Fruit fly (Drosophila melanogaster) whole organism, adult: ENCODE data around the gene Vha16-3.

Experiments used
- CG11617 ChIP-seq: fragments of 200-800 bp; sonication (Bioruptor generic); optimal IDR thresholded peaks from 2 replicates; lab custom pipeline; 2017; ENCODE audit warnings: mild to moderate bottlenecking, missing biosample characterization, missing genetic modification reagents, missing genetic modification characterization
- CG12768 ChIP-seq: fragments of 200-800 bp; sonication (Bioruptor generic); optimal IDR thresholded peaks from 2 replicates; lab custom pipeline; 2017; ENCODE audit warnings: missing biosample characterization, missing genetic modification characterization, mild to moderate bottlenecking, moderate library complexity, missing genetic modification reagents
- CG14711 ChIP-seq: fragments of 200-800 bp; sonication (Bioruptor generic); optimal IDR thresholded peaks from 2 replicates; lab custom pipeline; 2018; ENCODE audit warnings: missing biosample characterization, mild to moderate bottlenecking, missing genetic modification characterization, moderate library complexity
- CG1620 ChIP-seq: fragments of 200-800 bp; sonication (Bioruptor generic); optimal IDR thresholded peaks from 2 replicates; lab custom pipeline; 2016; ENCODE audit warnings: missing biosample characterization, missing genetic modification characterization
- CG33017 ChIP-seq: fragments of 200-800 bp; sonication (Bioruptor generic); optimal IDR thresholded peaks from 2 replicates; lab custom pipeline; 2018; ENCODE audit warnings: missing biosample characterization, mild to moderate bottlenecking, missing genetic modification characterization, moderate library complexity
- CG5204 ChIP-seq: fragments of 200-800 bp; sonication (Bioruptor generic); optimal IDR thresholded peaks from 2 replicates; lab custom pipeline; 2016; ENCODE audit warnings: missing biosample characterization, missing genetic modification characterization
- CG7045 ChIP-seq: fragments of 200-800 bp; sonication (Bioruptor generic); optimal IDR thresholded peaks from 2 replicates; lab custom pipeline; 2017; ENCODE audit warnings: missing biosample characterization, mild to moderate bottlenecking, missing genetic modification characterization
- CG7101 ChIP-seq: fragments of 200-800 bp; sonication (Bioruptor generic); optimal IDR thresholded peaks from 2 replicates; lab custom pipeline; 2018; ENCODE audit warnings: missing biosample characterization, mild to moderate bottlenecking, missing genetic modification characterization, moderate library complexity
- Clk ChIP-seq: fragments of 200-800 bp; sonication (Bioruptor generic); optimal IDR thresholded peaks from 2 replicates; lab custom pipeline; 2017; ENCODE audit warnings: missing biosample characterization, missing genetic modification characterization
- Crg-1 ChIP-seq: fragments of 200-800 bp; sonication (Bioruptor generic); optimal IDR thresholded peaks from 2 replicates; lab custom pipeline; 2016; ENCODE audit warnings: missing biosample characterization, missing genetic modification characterization
- Hr96 ChIP-seq: fragments of 200-800 bp; sonication (Bioruptor generic); optimal IDR thresholded peaks from 2 replicates; lab custom pipeline; 2016; ENCODE audit warnings: missing biosample characterization, missing genetic modification characterization
- Mnt ChIP-seq: fragments of 200-800 bp; sonication (Bioruptor generic); optimal IDR thresholded peaks from 2 replicates; lab custom pipeline; 2016; ENCODE audit warnings: missing biosample characterization, mild to moderate bottlenecking, missing genetic modification characterization
- bab1 ChIP-seq: fragments of 200-800 bp; sonication (Bioruptor generic); optimal IDR thresholded peaks from 3 replicates; lab custom pipeline; 2019; ENCODE audit warnings: missing biosample characterization, mild to moderate bottlenecking, missing genetic modification characterization, moderate library complexity
- cic ChIP-seq: fragments of 200-800 bp; sonication (Bioruptor generic); optimal IDR thresholded peaks from 2 replicates; lab custom pipeline; 2017; ENCODE audit warnings: missing biosample characterization, mild to moderate bottlenecking, missing genetic modification characterization, moderate library complexity
- cnc ChIP-seq, 2 experiments: fragments of >200 bp; optimal IDR thresholded peaks; 2 replicates each; lab custom pipeline; 2017
- kay ChIP-seq: fragments of 200-800 bp; sonication (Bioruptor generic); peaks from one replicate; lab custom pipeline; 2016; ENCODE audit warnings: missing biosample characterization, missing genetic modification characterization, borderline replicate concordance
- ovo ChIP-seq: fragments of 200-800 bp; sonication (Bioruptor generic); optimal IDR thresholded peaks from 2 replicates; lab custom pipeline; 2016; ENCODE audit warnings: missing biosample characterization, missing genetic modification characterization
- pad ChIP-seq: fragments of 200-800 bp; sonication (Bioruptor generic); optimal IDR thresholded peaks from 3 replicates; lab custom pipeline; 2017; ENCODE audit warnings: missing biosample characterization, missing genetic modification characterization, mild to moderate bottlenecking, moderate library complexity, missing genetic modification reagents
- tj ChIP-seq: fragments of 200-800 bp; sonication (Bioruptor generic); optimal IDR thresholded peaks from 3 replicates; lab custom pipeline; 2017; ENCODE audit warnings: missing biosample characterization, mild to moderate bottlenecking, missing genetic modification characterization, moderate library complexity
- toe ChIP-seq: fragments of 200-800 bp; sonication (Bioruptor generic); optimal IDR thresholded peaks from 2 replicates; lab custom pipeline; 2016; ENCODE audit warnings: missing biosample characterization, missing genetic modification characterization

Gene Vha16-3

DNA sequence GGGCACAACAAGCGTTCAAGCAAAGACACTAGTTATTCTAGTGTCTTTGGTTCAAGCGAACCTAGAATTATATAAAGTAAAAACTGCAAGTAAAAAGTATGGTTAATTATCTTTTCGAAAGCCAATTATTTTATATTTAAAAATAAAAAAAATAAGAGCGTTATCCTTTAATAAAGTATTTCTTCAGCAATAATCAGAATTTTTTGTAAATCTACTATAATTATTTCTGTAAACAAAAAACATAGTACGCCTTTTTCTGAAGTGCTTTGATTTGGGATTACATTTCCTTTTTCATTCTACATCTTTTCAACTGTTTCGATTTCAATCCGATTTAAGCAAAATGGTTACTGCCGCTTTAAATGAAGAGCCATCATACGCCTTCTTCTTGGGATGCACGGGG, 1.6 kb downstream of the Vha16-3 start, which contains the start of gene Vha16-2:
Gene Vha16-2, plus strand, starts transcription at position 301 of the 400 bp plus-strand sequence.
- no peak for TF ChIP-seq CG1620 (GFP tag; lab: Kevin White, UChicago)
- TF ChIP-seq toe (GFP tag; lab: Kevin White, UChicago) = no peak
- no peak for TF ChIP-seq CG5204 (GFP tag; lab: Kevin White, UChicago)
- no peak for TF ChIP-seq CG33017 (tag; lab: Kevin White, UChicago)
- no peak for TF ChIP-seq CG7045
- no peak for TF ChIP-seq Clk

DNA sequence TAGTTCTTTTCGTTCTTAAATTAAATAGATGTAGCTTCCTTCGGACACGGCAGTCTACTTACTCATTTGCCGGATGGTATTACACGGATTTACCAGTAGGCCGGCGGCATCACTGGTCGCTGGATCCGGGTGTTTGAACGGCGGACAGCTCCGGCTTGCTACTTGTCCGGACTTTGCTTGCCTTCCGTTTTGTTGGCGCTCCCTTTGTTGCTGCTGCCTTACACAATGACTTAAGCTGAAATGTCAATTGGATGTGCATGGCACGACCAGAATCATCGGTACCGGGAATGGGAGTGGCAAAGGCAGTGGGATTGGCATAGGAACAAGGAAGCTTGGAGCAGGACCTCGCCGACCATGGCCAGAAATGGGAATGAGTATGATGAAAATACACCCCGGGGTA, 7.2 kb downstream of the Vha16-3 start:
- TF ChIP-seq CG11617 (GFP tag; lab: Kevin White, UChicago) (no peak), CG5204 (GFP tag; lab: Kevin White, UChicago) (no peak), Hr96 (GFP tag; lab: Kevin White, UChicago) (no peak), tj (GFP tag; lab: Kevin White, UChicago) (no peak), toe (GFP tag; lab: Kevin White, UChicago) (no peak), CG14711 (tag; lab: Kevin White, UChicago) (no peak), ovo (GFP tag; lab: Kevin White, UChicago) (no peak), CG7101 (tag; lab: Kevin White, UChicago) (no peak), cnc (optimal IDR thresholded peaks at IDR 0.05; lab: Kevin White, UChicago) (no peak)

DNA sequence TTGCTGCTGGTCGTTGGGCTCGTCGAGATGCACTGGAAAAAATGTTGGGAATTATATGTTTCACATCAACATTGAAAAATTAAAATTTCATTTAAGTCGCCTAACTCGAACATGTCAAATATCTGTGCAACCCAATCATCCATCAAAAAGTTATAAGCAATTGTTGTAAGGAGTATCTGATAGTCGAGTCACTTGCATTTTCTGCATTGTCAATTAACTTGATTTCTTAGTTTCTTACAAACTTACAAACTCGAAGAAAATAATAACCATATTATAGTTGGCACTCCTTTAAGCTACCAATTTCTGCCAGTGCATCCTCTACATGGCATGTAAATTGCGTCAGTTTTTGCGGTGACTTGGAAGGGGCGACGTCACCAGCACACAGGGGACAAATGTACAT, 10.0 kb downstream of the Vha16-3 start:
- TF ChIP-seq CG33017 (tag; lab: Kevin White, UChicago) = no peak
- no peak for TF ChIP-seq CG7101 (tag; lab: Kevin White, UChicago)
- TF ChIP-seq CG1620 (GFP tag; lab: Kevin White, UChicago) = no peak
- TF ChIP-seq CG5204 (GFP tag; lab: Kevin White, UChicago) = no peak
- TF ChIP-seq pad (GFP tag; lab: Kevin White, UChicago) = no peak

DNA sequence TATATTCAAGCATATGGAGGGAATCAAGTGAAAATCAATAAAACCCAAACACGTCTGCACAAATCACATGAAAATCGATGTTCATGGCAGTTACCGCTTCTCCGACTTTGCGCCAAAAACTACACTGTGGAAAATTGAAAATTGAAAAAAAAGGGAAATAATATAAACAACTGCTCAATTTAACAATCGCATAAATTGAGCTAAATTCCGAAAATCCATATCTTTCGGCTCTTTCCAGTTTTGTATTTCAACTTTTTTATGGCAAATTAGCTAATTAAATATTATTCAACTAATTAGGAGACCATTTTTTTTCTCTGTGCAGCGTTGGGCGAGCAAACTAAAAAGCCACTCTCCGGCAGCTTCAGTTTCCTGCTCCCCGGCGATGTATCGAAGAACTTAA, 11.4 kb downstream of the Vha16-3 start:
- TF ChIP-seq ovo (GFP tag; lab: Kevin White, UChicago) (no peak), CG1620 (GFP tag; lab: Kevin White, UChicago) (no peak), kay (no peak), CG14711 (tag; lab: Kevin White, UChicago) (no peak), toe (GFP tag; lab: Kevin White, UChicago) (no peak), CG12768 (GFP tag; lab: Kevin White, UChicago) (no peak), Hr96 (GFP tag; lab: Kevin White, UChicago) (no peak), tj (GFP tag; lab: Kevin White, UChicago) (no peak), CG7101 (tag; lab: Kevin White, UChicago) (no peak), cic (GFP tag; lab: Kevin White, UChicago) (no peak), CG7045 (no peak), pad (GFP tag; lab: Kevin White, UChicago) (no peak), Mnt (GFP tag; lab: Kevin White, UChicago) (no peak), cnc (optimal IDR thresholded peaks at IDR 0.05; lab: Kevin White, UChicago) (no peak), Crg-1 (GFP tag; lab: Kevin White, UChicago) (no peak), bab1 (GFP tag; lab: Kevin White, UChicago) (no peak)

DNA sequence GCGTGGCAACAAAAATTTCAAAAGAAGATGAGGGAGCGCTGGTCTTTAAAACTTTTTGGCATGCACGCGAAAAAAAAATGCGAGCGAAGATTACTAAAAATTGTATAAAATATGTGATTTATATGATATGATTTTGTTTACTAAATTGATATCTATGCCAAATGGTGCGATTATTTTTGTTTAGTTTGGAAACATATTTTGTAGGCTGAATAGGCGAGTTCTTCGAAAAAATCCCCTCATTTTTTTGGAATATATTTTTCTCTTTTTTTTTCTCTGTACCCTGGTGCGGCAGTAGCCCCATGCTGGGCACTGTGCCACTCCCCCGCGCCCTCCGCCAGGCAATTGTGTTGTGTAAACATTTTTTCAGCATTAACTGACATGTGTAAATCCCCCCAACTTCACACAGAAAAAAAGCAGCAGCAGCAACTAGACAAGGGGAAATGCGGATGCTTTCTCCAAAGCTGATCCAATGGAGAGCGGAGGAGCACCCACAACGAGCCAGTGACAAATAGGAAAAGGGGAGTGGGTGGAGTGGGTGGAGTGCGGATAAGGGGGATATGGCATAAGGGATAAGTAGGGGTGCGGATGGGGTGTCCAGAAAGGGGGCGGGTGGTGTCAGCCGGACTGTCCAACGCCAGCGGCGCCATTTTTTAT, 13.0 kb downstream of the Vha16-3 start:
- TF ChIP-seq CG12768 (GFP tag; lab: Kevin White, UChicago) = no peak
- TF ChIP-seq kay = peak; percentile 16
- no peak for TF ChIP-seq CG1620 (GFP tag; lab: Kevin White, UChicago)
- TF ChIP-seq Mnt (GFP tag; lab: Kevin White, UChicago) = no peak
- TF ChIP-seq Crg-1 (GFP tag; lab: Kevin White, UChicago) = no peak

DNA sequence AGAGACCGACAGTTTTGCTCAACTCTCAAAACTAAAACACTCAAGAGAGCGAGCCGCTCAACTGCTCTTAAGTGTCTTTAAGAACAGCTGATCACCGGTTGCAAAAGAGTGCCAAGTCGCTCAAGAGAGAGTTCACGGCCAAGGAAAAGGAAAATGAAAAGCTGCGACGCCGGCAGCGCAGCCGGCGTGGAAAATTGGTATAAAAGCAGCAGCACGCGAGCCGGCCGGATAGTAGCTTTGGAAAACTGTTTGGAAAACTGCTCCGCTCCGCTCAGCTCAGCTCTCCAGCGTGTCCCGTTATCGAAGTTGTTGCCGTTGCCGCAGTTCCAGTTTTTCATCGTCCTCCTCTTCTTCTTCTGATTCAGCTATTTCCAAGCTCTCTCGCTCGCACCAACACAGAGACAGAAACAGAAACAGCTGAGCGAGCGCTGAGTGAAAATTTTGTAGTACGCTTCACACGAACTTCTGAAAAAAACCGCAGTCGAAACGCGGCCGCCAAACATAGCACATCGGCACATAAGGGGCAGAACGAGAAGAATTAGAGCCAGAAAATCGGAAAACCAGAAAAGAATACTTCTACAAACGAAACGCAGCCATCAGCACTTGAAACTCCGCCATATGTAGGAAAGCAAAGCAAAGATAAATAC, 14.4 kb downstream of the Vha16-3 start, which contains the start of gene chrb:
Gene chrb, plus strand, starts transcription at position 224 of the 647 bp plus-strand sequence.
- TF ChIP-seq CG11617 (GFP tag; lab: Kevin White, UChicago) = peak; percentile 56
- peak; percentile 32 for TF ChIP-seq ovo (GFP tag; lab: Kevin White, UChicago)
- TF ChIP-seq toe (GFP tag; lab: Kevin White, UChicago) = no peak
- TF ChIP-seq cic (GFP tag; lab: Kevin White, UChicago) = peak; percentile 60
- TF ChIP-seq kay = no peak
- no peak for TF ChIP-seq CG7045
- TF ChIP-seq pad (GFP tag; lab: Kevin White, UChicago) = peak; percentile 74
- peak; percentile 59 for TF ChIP-seq Mnt (GFP tag; lab: Kevin White, UChicago)
- TF ChIP-seq tj (GFP tag; lab: Kevin White, UChicago) = peak; percentile 83
- TF ChIP-seq CG5204 (GFP tag; lab: Kevin White, UChicago) = no peak
- peak; percentile 4 for TF ChIP-seq Crg-1 (GFP tag; lab: Kevin White, UChicago)
- TF ChIP-seq CG7101 (tag; lab: Kevin White, UChicago) = peak; percentile 50
- TF ChIP-seq CG33017 (tag; lab: Kevin White, UChicago) = peak; percentile 42
- TF ChIP-seq CG12768 (GFP tag; lab: Kevin White, UChicago) = peak; percentile 27
- TF ChIP-seq CG1620 (GFP tag; lab: Kevin White, UChicago) = peak; percentile 18
- TF ChIP-seq Clk = no peak
- TF ChIP-seq bab1 (GFP tag; lab: Kevin White, UChicago) = peak; percentile 74
- peak; percentile 31 for TF ChIP-seq CG14711 (tag; lab: Kevin White, UChicago)
- no peak for TF ChIP-seq cnc (optimal IDR thresholded peaks at IDR 0.05; lab: Kevin White, UChicago)
- TF ChIP-seq Hr96 (GFP tag; lab: Kevin White, UChicago) = no peak
